Worm (Caenorhabditis elegans) whole organism, mixed stage, embryonic: ENCODE data around the gene adah-1.

Source experiments
- M03D4.4 ChIP-seq: sonication (generic microtip); optimal IDR thresholded peaks from 2 replicates; lab custom pipeline; 2017; ENCODE audit warnings: mild to moderate bottlenecking, missing genetic modification characterization, missing compliant biosample characterization
- bed-3 ChIP-seq: fragments of 200-800 bp; sonication (Bioruptor generic); optimal IDR thresholded peaks from 3 replicates; lab custom pipeline; 2018; ENCODE audit warnings: mild to moderate bottlenecking, missing genetic modification characterization, moderate library complexity, missing compliant biosample characterization
- blmp-1 ChIP-seq: fragments of 150-350 bp; optimal IDR thresholded peaks from 2 replicates; lab custom pipeline; 2014; ENCODE audit warnings: missing biosample characterization, missing genetic modification characterization
- ceh-43 ChIP-seq: fragments of 200-800 bp; sonication (Bioruptor generic); optimal IDR thresholded peaks from 2 replicates; lab custom pipeline; 2018; ENCODE audit warnings: mild to moderate bottlenecking, missing genetic modification characterization, moderate library complexity, missing compliant biosample characterization
- ceh-83 ChIP-seq: fragments of 200-800 bp; sonication (Bioruptor generic); optimal IDR thresholded peaks from 2 replicates; lab custom pipeline; 2018; ENCODE audit warnings: mild to moderate bottlenecking, missing genetic modification characterization, missing compliant biosample characterization
- ces-1 ChIP-seq: fragments of 150-350 bp; optimal IDR thresholded peaks from 2 replicates; lab custom pipeline; 2014; ENCODE audit warnings: missing biosample characterization, missing genetic modification reagents, missing genetic modification characterization
- cnd-1 ChIP-seq: fragments of 200-800 bp; sonication (Bioruptor generic); optimal IDR thresholded peaks from 2 replicates; lab custom pipeline; 2018; ENCODE audit warnings: mild to moderate bottlenecking, missing genetic modification characterization, missing compliant biosample characterization
- drap-1 ChIP-seq: fragments of 200-800 bp; sonication (Bioruptor generic); optimal IDR thresholded peaks from 3 replicates; lab custom pipeline; 2018; ENCODE audit warnings: mild to moderate bottlenecking, missing genetic modification characterization, missing compliant biosample characterization
- elt-1 ChIP-seq: sonication (generic microtip); optimal IDR thresholded peaks from 2 replicates; lab custom pipeline; 2017; ENCODE audit warnings: missing genetic modification characterization, mild to moderate bottlenecking, missing compliant biosample characterization, antibody characterized with exemption, moderate library complexity, borderline replicate concordance; ENCODE audit not compliant: insufficient read depth
- elt-3 ChIP-seq: fragments of 150-350 bp; optimal IDR thresholded peaks from 2 replicates; lab custom pipeline; 2014; ENCODE audit warnings: missing biosample characterization, missing genetic modification characterization
- flh-1 ChIP-seq: fragments of 200-800 bp; sonication (Bioruptor generic); optimal IDR thresholded peaks from 2 replicates; lab custom pipeline; 2018; ENCODE audit warnings: mild to moderate bottlenecking, missing genetic modification characterization, moderate library complexity, missing compliant biosample characterization
- ham-2 ChIP-seq: fragments of 200-800 bp; sonication (Bioruptor generic); optimal IDR thresholded peaks from 2 replicates; lab custom pipeline; 2018; ENCODE audit warnings: mild to moderate bottlenecking, missing genetic modification characterization, missing compliant biosample characterization
- hlh-1 ChIP-seq: fragments of 150-350 bp; optimal IDR thresholded peaks from 2 replicates; lab custom pipeline; 2014; ENCODE audit warnings: missing biosample characterization, missing genetic modification reagents, missing genetic modification characterization
- lin-13 ChIP-seq: fragments of 150-350 bp; optimal IDR thresholded peaks from 2 replicates; lab custom pipeline; 2014; ENCODE audit warnings: missing biosample characterization, missing genetic modification characterization
- lsy-2 ChIP-seq: fragments of 150-350 bp; optimal IDR thresholded peaks from 2 replicates; lab custom pipeline; 2014; ENCODE audit warnings: missing biosample characterization, missing genetic modification characterization
- mep-1 ChIP-seq: fragments of 150-350 bp; optimal IDR thresholded peaks from 2 replicates; lab custom pipeline; 2017; ENCODE audit warnings: missing biosample characterization, missing genetic modification reagents, missing genetic modification characterization, inconsistent platforms
- mls-2 ChIP-seq: sonication (generic microtip); optimal IDR thresholded peaks from 2 replicates; lab custom pipeline; 2016; ENCODE audit warnings: mild to moderate bottlenecking, missing genetic modification characterization, moderate library complexity, missing compliant biosample characterization
- nhr-12 ChIP-seq: fragments of 150-350 bp; optimal IDR thresholded peaks from 2 replicates; lab custom pipeline; 2014; ENCODE audit warnings: missing biosample characterization, missing genetic modification characterization
- nhr-2 ChIP-seq: fragments of 150-350 bp; optimal IDR thresholded peaks from 2 replicates; lab custom pipeline; 2014; ENCODE audit warnings: missing biosample characterization, missing genetic modification characterization
- nhr-28 ChIP-seq: fragments of 150-350 bp; optimal IDR thresholded peaks from 2 replicates; lab custom pipeline; 2014; ENCODE audit warnings: missing biosample characterization, missing genetic modification characterization
- pha-4 ChIP-seq: fragments of 150-350 bp; optimal IDR thresholded peaks from 2 replicates; lab custom pipeline; 2018; ENCODE audit warnings: missing biosample characterization, missing genetic modification reagents, missing genetic modification characterization
- sem-2 ChIP-seq: fragments of 200-800 bp; sonication (Bioruptor generic); optimal IDR thresholded peaks from 2 replicates; lab custom pipeline; 2018; ENCODE audit warnings: mild to moderate bottlenecking, missing genetic modification characterization, missing compliant biosample characterization
- snpc-4 ChIP-seq: fragments of 150-350 bp; optimal IDR thresholded peaks from 2 replicates; lab custom pipeline; 2014; ENCODE audit warnings: missing biosample characterization, missing genetic modification characterization
- sptf-1 ChIP-seq: sonication (generic microtip); optimal IDR thresholded peaks from 2 replicates; lab custom pipeline; 2017; ENCODE audit warnings: mild to moderate bottlenecking, missing genetic modification characterization, moderate library complexity, missing compliant biosample characterization
- tbx-8 ChIP-seq: fragments of 200-800 bp; sonication (Bioruptor generic); optimal IDR thresholded peaks from 2 replicates; lab custom pipeline; 2018; ENCODE audit warnings: mild to moderate bottlenecking, missing genetic modification characterization, moderate library complexity, missing compliant biosample characterization
- unc-120 ChIP-seq: sonication (generic microtip); optimal IDR thresholded peaks from 2 replicates; lab custom pipeline; 2017; ENCODE audit warnings: missing genetic modification characterization, missing compliant biosample characterization; ENCODE audit not compliant: poor library complexity, severe bottlenecking
- unc-39 ChIP-seq: fragments of 150-350 bp; optimal IDR thresholded peaks from 2 replicates; lab custom pipeline; 2014; ENCODE audit warnings: missing biosample characterization, missing genetic modification characterization
- unc-62 ChIP-seq: fragments of 150-350 bp; optimal IDR thresholded peaks from 2 replicates; lab custom pipeline; 2014; ENCODE audit warnings: missing biosample characterization, missing genetic modification reagents, missing genetic modification characterization
- zip-8 ChIP-seq: fragments of 150-350 bp; optimal IDR thresholded peaks from 2 replicates; lab custom pipeline; 2014; ENCODE audit warnings: missing biosample characterization, missing genetic modification characterization
- ztf-11 ChIP-seq: fragments of 150-350 bp; optimal IDR thresholded peaks from 2 replicates; lab custom pipeline; 2014; ENCODE audit warnings: missing biosample characterization, missing genetic modification characterization

Gene adah-1

DNA sequence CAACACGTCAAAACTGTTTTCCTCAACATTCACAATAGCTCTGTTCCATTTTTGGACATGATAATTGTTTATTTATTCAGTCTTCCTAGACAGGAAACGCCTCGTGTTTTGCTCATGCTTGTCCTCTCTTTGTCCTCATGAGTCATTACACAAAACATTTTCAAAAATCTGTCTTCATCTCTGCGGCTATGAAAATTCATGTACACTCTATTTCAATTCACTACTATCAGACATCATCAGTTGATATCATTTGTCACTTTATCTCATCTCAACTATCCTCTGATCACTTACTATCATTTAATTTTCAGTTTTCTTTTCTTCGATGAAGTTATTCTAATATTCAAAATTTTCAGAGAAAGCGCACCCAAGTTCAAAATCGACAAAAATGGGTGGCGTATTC, at the start of gene adah-1:
adah-1 (plus strand) TSS at position 354 of the 400 bp plus-strand sequence.
- peak; percentile 74 for TF ChIP-seq unc-62 (GFP tag; lab: Kevin White, UChicago)
- TF ChIP-seq tbx-8 = no peak
- TF ChIP-seq, all 35 proteins: peak for 1

DNA sequence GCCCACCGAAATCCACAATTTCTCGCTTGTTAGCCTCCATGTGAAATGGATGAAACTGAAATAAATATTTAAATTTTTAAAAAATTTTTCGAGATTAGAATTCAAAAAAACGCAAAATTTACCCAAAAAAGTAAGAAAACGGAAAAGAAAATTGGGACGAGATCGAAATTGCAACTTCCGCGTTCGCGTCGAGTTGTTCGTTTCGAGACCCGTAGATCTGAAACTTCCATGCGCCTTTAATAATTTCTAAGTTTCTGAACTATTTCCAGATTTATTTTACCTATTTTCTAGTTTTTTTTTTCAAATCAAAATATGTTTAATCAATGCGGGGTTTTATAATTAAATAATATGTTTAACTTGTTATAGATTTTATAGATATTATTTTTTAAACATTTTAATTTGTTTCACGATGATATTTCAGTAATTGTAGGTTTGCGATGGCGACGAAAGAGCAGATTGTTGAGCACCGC, 46.9 kb upstream of the adah-1 start, which contains the start of the genes pgl-1 and him-3:
pgl-1 (minus strand) TSS at position 230 of the 470 bp plus-strand sequence.
him-3 (plus strand) TSS at position 420 of the 470 bp plus-strand sequence.
- TF ChIP-seq flh-1 (GFP tag; lab: Kevin White, UChicago) (no peak), snpc-4 (tag; lab: Kevin White, UChicago) (no peak), elt-1 (tag; lab: Kevin White, UChicago) (no peak), sem-2 (GFP tag; lab: Kevin White, UChicago) (no peak), ces-1 (no peak), ceh-83 (no peak), lsy-2 (tag; lab: Kevin White, UChicago) (no peak), ham-2 (GFP tag; lab: Kevin White, UChicago) (no peak), mep-1 (tag; lab: Kevin White, UChicago) (no peak), nhr-2 (tag; lab: Kevin White, UChicago) (no peak), ceh-43 (GFP tag; lab: Kevin White, UChicago) (no peak), hlh-1 (tag; lab: Kevin White, UChicago) (no peak)

DNA sequence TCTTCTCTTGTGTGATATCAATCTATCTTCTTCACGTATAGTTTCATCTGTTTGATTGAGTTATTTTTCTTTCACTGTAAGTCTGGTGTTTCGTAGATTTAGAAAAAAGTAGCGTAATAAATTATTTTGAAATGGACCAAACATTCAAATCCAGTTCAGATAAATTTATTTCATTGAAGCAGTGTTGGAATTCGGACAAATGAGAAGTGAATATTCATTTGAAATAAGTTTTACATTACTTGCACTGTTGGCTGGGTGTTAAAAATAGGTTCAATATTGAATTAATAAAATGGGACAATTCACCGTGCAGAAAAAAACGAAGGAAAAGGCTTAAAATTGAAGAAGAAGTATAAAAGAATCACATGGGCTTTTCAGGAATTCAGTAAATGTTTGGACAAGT, 45.4 kb upstream of the adah-1 start:
- TF ChIP-seq ztf-11 (tag; lab: Kevin White, UChicago) = no peak
- no peak for TF ChIP-seq pha-4 (tag; lab: Kevin White, UChicago)
- no peak for TF ChIP-seq ces-1
- no peak for TF ChIP-seq ham-2 (GFP tag; lab: Kevin White, UChicago)
- no peak for TF ChIP-seq snpc-4 (tag; lab: Kevin White, UChicago)
- no peak for TF ChIP-seq blmp-1 (tag; lab: Kevin White, UChicago)
- no peak for TF ChIP-seq mls-2 (tag; lab: Kevin White, UChicago)
- TF ChIP-seq elt-3 (tag; lab: Kevin White, UChicago) = no peak
- no peak for TF ChIP-seq bed-3 (GFP tag; lab: Kevin White, UChicago)
- TF ChIP-seq nhr-28 (tag; lab: Kevin White, UChicago) = no peak
- no peak for TF ChIP-seq unc-39 (tag; lab: Kevin White, UChicago)
- TF ChIP-seq M03D4.4 = no peak
- no peak for TF ChIP-seq nhr-12
- no peak for TF ChIP-seq sptf-1
- TF ChIP-seq drap-1 = no peak

DNA sequence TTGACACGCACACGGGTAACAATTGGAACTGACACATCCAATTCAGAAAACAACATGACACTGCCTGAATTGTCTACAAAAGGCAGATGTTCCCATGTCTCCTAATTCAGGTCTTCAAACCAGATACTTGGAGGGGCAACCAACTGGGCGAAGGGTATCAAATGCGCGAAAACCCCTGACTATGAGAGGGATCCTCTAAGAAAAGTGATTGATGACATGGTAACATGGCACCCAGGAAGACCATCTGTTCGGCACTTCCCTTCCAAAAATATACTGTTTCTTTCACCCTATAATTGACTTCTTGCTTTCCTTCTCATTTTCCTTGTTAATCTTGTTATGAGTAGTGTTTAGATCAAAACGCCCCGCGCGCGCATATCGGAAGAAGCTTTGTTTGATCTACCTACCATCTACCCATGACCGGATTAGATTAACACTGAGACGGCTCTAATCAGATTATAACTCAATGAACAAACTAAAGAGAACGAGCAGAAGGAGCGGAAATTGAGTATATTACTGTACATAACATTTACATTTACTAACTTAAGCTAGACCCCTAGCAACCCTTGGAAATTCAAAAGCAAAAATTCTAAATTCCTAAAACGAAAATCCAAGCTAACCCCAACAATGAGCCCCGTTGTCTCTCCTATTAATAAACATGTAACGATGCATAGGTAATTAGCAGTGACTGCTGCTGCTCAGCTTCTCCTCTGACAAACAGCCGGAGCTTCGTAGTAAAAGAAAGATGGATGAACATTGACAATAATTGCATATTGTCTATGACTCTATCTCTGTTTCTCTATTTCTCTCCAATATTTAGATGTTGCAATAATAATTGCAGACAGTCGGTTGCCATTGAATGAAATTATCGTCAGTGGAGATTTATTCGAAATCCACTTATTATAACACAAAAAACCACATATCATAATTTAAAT, 39.3 kb upstream of the adah-1 start:
- TF ChIP-seq ces-1 = peak; percentile 49
- no peak for TF ChIP-seq lin-13 (tag; lab: Kevin White, UChicago)
- TF ChIP-seq pha-4 (tag; lab: Kevin White, UChicago) = peak; percentile 40
- TF ChIP-seq nhr-28 (tag; lab: Kevin White, UChicago) = no peak
- TF ChIP-seq elt-1 (tag; lab: Kevin White, UChicago) = peak; percentile 53
- TF ChIP-seq unc-120 (tag; lab: Kevin White, UChicago) = no peak
- no peak for TF ChIP-seq nhr-2 (tag; lab: Kevin White, UChicago)
- TF ChIP-seq unc-62 (GFP tag; lab: Kevin White, UChicago) = peak; percentile 40
- no peak for TF ChIP-seq sem-2 (GFP tag; lab: Kevin White, UChicago)
- TF ChIP-seq ceh-43 (GFP tag; lab: Kevin White, UChicago) = peak; percentile 51
- TF ChIP-seq hlh-1 (tag; lab: Kevin White, UChicago) = no peak
- TF ChIP-seq mls-2 (tag; lab: Kevin White, UChicago) = peak; percentile 8
- peak; percentile 18 for TF ChIP-seq ztf-11 (tag; lab: Kevin White, UChicago)
- TF ChIP-seq zip-8 (tag; lab: Kevin White, UChicago) = no peak
- TF ChIP-seq cnd-1 (tag; lab: Kevin White, UChicago) = peak; percentile 63
- peak; percentile 7 for TF ChIP-seq sptf-1
- no peak for TF ChIP-seq nhr-12
